Fruit fly (Drosophila melanogaster) whole organism, embryonic: ENCODE results near the gene RapGAP1.
A peak's percentile ranks its signal among the peaks of the same experiment; 100 is the strongest.

Experiments used
- Abd-B ChIP-seq: fragments of 200-800 bp; sonication (Bioruptor generic); optimal IDR thresholded peaks from 2 replicates; lab custom pipeline; 2018; ENCODE audit warnings: missing biosample characterization, mild to moderate bottlenecking, missing genetic modification characterization, moderate library complexity
- Adf1 ChIP-seq: fragments of 200-800 bp; sonication (Bioruptor generic); IDR thresholded peaks from 2 replicates; pipeline ENCODE4 v1.3.6; 2022; ENCODE audit warnings: missing biosample characterization, missing genetic modification characterization
- Aef1 ChIP-seq: fragments of 200-800 bp; sonication (Bioruptor generic); IDR thresholded peaks from 3 replicates; pipeline ENCODE4 v1.3.6; 2022; ENCODE audit warnings: missing biosample characterization, missing genetic modification characterization
- CG10209 ChIP-seq: fragments of 200-800 bp; sonication (Bioruptor generic); optimal IDR thresholded peaks from 3 replicates; lab custom pipeline; 2017; ENCODE audit warnings: missing biosample characterization, mild to moderate bottlenecking, missing genetic modification characterization, missing genetic modification reagents
- CG10979 ChIP-seq: fragments of 200-800 bp; sonication (Bioruptor generic); optimal IDR thresholded peaks from 2 replicates; lab custom pipeline; 2018; ENCODE audit warnings: missing biosample characterization, mild to moderate bottlenecking, missing genetic modification characterization, moderate library complexity
- CG12391 ChIP-seq: fragments of 200-800 bp; sonication (Bioruptor generic); optimal IDR thresholded peaks from 3 replicates; lab custom pipeline; 2018; ENCODE audit warnings: missing biosample characterization, mild to moderate bottlenecking, missing genetic modification characterization, moderate library complexity
- CG13287 ChIP-seq: fragments of 200-800 bp; sonication (Bioruptor generic); IDR thresholded peaks from 2 replicates; pipeline ENCODE4 v1.3.6; 2022; ENCODE audit warnings: missing biosample characterization, missing genetic modification characterization; ENCODE audit not compliant: partially characterized antibody
- CG14710 ChIP-seq: fragments of 200-800 bp; sonication (Bioruptor generic); optimal IDR thresholded peaks from 3 replicates; lab custom pipeline; 2019; ENCODE audit warnings: missing biosample characterization, mild to moderate bottlenecking, missing genetic modification characterization, moderate library complexity
- CG1529 ChIP-seq: fragments of 200-800 bp; sonication (Bioruptor generic); optimal IDR thresholded peaks from 3 replicates; lab custom pipeline; 2018; ENCODE audit warnings: missing biosample characterization, missing genetic modification characterization
- CG17829 ChIP-seq: fragments of 200-800 bp; optimal IDR thresholded peaks from 2 replicates; lab custom pipeline; 2019; ENCODE audit warnings: missing biosample characterization, mild to moderate bottlenecking, missing genetic modification characterization, moderate library complexity
- CG18476 ChIP-seq: fragments of 200-800 bp; sonication (Bioruptor generic); optimal IDR thresholded peaks from 2 replicates; lab custom pipeline; 2016; ENCODE audit warnings: missing biosample characterization, mild to moderate bottlenecking, missing genetic modification characterization
- CG2202 ChIP-seq: fragments of 200-800 bp; sonication (Bioruptor generic); optimal IDR thresholded peaks from 2 replicates; lab custom pipeline; 2018; ENCODE audit warnings: missing biosample characterization, mild to moderate bottlenecking, missing genetic modification characterization
- CG30020 ChIP-seq: fragments of 200-800 bp; optimal IDR thresholded peaks from 2 replicates; lab custom pipeline; 2019; ENCODE audit warnings: missing biosample characterization, mild to moderate bottlenecking, missing genetic modification characterization, moderate library complexity
- CG4820 ChIP-seq: fragments of 200-800 bp; sonication (Bioruptor generic); optimal IDR thresholded peaks from 3 replicates; lab custom pipeline; 2016; ENCODE audit warnings: missing biosample characterization, missing genetic modification characterization
- CG5245 ChIP-seq: fragments of 200-800 bp; sonication (Bioruptor generic); optimal IDR thresholded peaks from 3 replicates; lab custom pipeline; 2016; ENCODE audit warnings: missing biosample characterization, missing genetic modification characterization
- CG7839 ChIP-seq: fragments of 200-800 bp; sonication (Bioruptor generic); optimal IDR thresholded peaks from 3 replicates; lab custom pipeline; 2018; ENCODE audit warnings: missing biosample characterization, mild to moderate bottlenecking, missing genetic modification characterization, moderate library complexity
- CG8388 ChIP-seq: fragments of 200-800 bp; sonication (Bioruptor generic); optimal IDR thresholded peaks from 2 replicates; lab custom pipeline; 2019; ENCODE audit warnings: missing biosample characterization, mild to moderate bottlenecking, missing genetic modification characterization, moderate library complexity
- CG8924 ChIP-seq: fragments of 200-800 bp; optimal IDR thresholded peaks from 3 replicates; lab custom pipeline; 2019; ENCODE audit warnings: missing biosample characterization, mild to moderate bottlenecking, missing genetic modification characterization, moderate library complexity
- HLH3B ChIP-seq: fragments of 200-800 bp; sonication (Bioruptor generic); IDR thresholded peaks from 2 replicates; pipeline ENCODE4 v1.3.6; 2022; ENCODE audit warnings: missing biosample characterization, missing genetic modification characterization
- HLH4C ChIP-seq: fragments of 200-800 bp; sonication (Bioruptor generic); IDR thresholded peaks from 3 replicates; pipeline ENCODE4 v1.3.6; 2022; ENCODE audit warnings: missing biosample characterization, missing genetic modification characterization; ENCODE audit not compliant: partially characterized antibody
- Hsf ChIP-seq: fragments of 200-800 bp; sonication (Bioruptor generic); optimal IDR thresholded peaks from 3 replicates; lab custom pipeline; 2016; ENCODE audit warnings: missing biosample characterization, missing genetic modification characterization
- Max ChIP-seq: fragments of 200-800 bp; sonication (Bioruptor generic); optimal IDR thresholded peaks from 2 replicates; lab custom pipeline; 2016; ENCODE audit warnings: missing biosample characterization, mild to moderate bottlenecking, missing genetic modification characterization
- Oli ChIP-seq: fragments of 200-800 bp; sonication (Bioruptor generic); optimal IDR thresholded peaks from 2 replicates; lab custom pipeline; 2018; ENCODE audit warnings: missing biosample characterization, mild to moderate bottlenecking, missing genetic modification characterization, moderate library complexity
- Ssrp ChIP-seq: fragments of 200-800 bp; sonication (Bioruptor generic); optimal IDR thresholded peaks from 2 replicates; lab custom pipeline; 2018; ENCODE audit warnings: missing biosample characterization, mild to moderate bottlenecking, missing genetic modification characterization, moderate library complexity
- Usf ChIP-seq: fragments of 200-800 bp; sonication (Bioruptor generic); optimal IDR thresholded peaks from 2 replicates; lab custom pipeline; 2017; ENCODE audit warnings: missing genotype, missing biosample characterization, missing genetic modification characterization
- Xbp1 ChIP-seq: fragments of 200-800 bp; sonication (Bioruptor generic); optimal IDR thresholded peaks from 3 replicates; lab custom pipeline; 2016; ENCODE audit warnings: missing biosample characterization, mild to moderate bottlenecking, missing genetic modification characterization
- Xrp1 ChIP-seq: fragments of 200-800 bp; sonication (Bioruptor generic); IDR thresholded peaks from 2 replicates; pipeline ENCODE4 v1.3.6; 2022; ENCODE audit warnings: missing biosample characterization, missing genetic modification characterization
- al ChIP-seq: fragments of 200-800 bp; sonication (Bioruptor generic); IDR thresholded peaks from 2 replicates; pipeline ENCODE4 v1.3.6; 2022; ENCODE audit warnings: missing biosample characterization, missing genetic modification characterization
- ash1 ChIP-seq: fragments of 200-800 bp; sonication (Bioruptor generic); optimal IDR thresholded peaks from 2 replicates; lab custom pipeline; 2018; ENCODE audit warnings: missing biosample characterization, mild to moderate bottlenecking, missing genetic modification characterization
- az2 ChIP-seq: fragments of 200-800 bp; sonication (Bioruptor generic); optimal IDR thresholded peaks from 3 replicates; lab custom pipeline; 2016; ENCODE audit warnings: missing biosample characterization, missing genetic modification characterization
- bab2 ChIP-seq: fragments of 200-800 bp; sonication (Bioruptor generic); optimal IDR thresholded peaks from 2 replicates; lab custom pipeline; 2016; ENCODE audit warnings: missing biosample characterization, missing genetic modification characterization
- chinmo ChIP-seq: fragments of 200-800 bp; sonication (Bioruptor generic); IDR thresholded peaks from 4 replicates; pipeline ENCODE4 v1.3.6; 2022; ENCODE audit warnings: missing biosample characterization, missing genetic modification characterization; ENCODE audit not compliant: partially characterized antibody
- ci ChIP-seq: fragments of 200-800 bp; sonication (Bioruptor generic); IDR thresholded peaks from 3 replicates; pipeline ENCODE4 v1.3.6; 2022; ENCODE audit warnings: missing biosample characterization, missing genetic modification characterization
- dmrt11E ChIP-seq: fragments of 200-800 bp; sonication (Bioruptor generic); optimal IDR thresholded peaks from 3 replicates; lab custom pipeline; 2018; ENCODE audit warnings: missing biosample characterization, mild to moderate bottlenecking, missing genetic modification characterization, moderate library complexity
- dysf ChIP-seq: fragments of 200-800 bp; sonication (Bioruptor generic); IDR thresholded peaks from 3 replicates; pipeline ENCODE4 v1.3.6; 2022; ENCODE audit warnings: missing biosample characterization, missing genetic modification characterization
- ewg ChIP-seq: fragments of 200-800 bp; sonication (Bioruptor generic); optimal IDR thresholded peaks from 3 replicates; lab custom pipeline; 2017; ENCODE audit warnings: mild to moderate bottlenecking, missing biosample characterization, missing genetic modification reagents, missing genetic modification characterization
- fd96Cb ChIP-seq: fragments of 200-800 bp; sonication (Bioruptor generic); optimal IDR thresholded peaks from 2 replicates; lab custom pipeline; 2018; ENCODE audit warnings: missing biosample characterization, mild to moderate bottlenecking, missing genetic modification characterization, moderate library complexity
- hkb ChIP-seq, 2 experiments: fragments of 200-800 bp in 1 of 2; fragments of >200 bp in 1 of 2; sonication (Bioruptor generic) in 1 of 2; IDR thresholded peaks in 1 of 2; optimal IDR thresholded peaks in 1 of 2; 2 replicates each; pipeline versions ENCODE4 v1.3.6 to Lab custom; 2017 to 2022; ENCODE audit warnings: missing biosample characterization in 1 of 2, missing genetic modification characterization in 1 of 2
- lab ChIP-seq: fragments of 200-800 bp; sonication (Bioruptor generic); optimal IDR thresholded peaks from 3 replicates; lab custom pipeline; 2017; ENCODE audit warnings: missing biosample characterization, missing genetic modification characterization, mild to moderate bottlenecking, moderate library complexity, missing genetic modification reagents
- lola ChIP-seq, 3 experiments: fragments of >200 bp in 2 of 3; fragments of 200-800 bp in 1 of 3; sonication (Bioruptor generic) in 1 of 3; optimal IDR thresholded peaks; 2 replicates each; lab custom pipeline; 2017 to 2019; ENCODE audit warnings: missing biosample characterization in 3 of 3, missing genetic modification characterization in 3 of 3, mild to moderate bottlenecking in 1 of 3, moderate library complexity in 1 of 3
- rib ChIP-seq: fragments of 200-800 bp; sonication (Bioruptor generic); IDR thresholded peaks from 2 replicates; pipeline ENCODE4 v1.3.6; 2022; ENCODE audit warnings: missing biosample characterization, missing genetic modification characterization
- row ChIP-seq: fragments of 200-800 bp; sonication (Bioruptor generic); IDR thresholded peaks from 3 replicates; pipeline ENCODE4 v1.3.6; 2022; ENCODE audit warnings: missing biosample characterization, missing genetic modification characterization
- schlank ChIP-seq: fragments of 200-800 bp; sonication (Bioruptor generic); optimal IDR thresholded peaks from 2 replicates; lab custom pipeline; 2018; ENCODE audit warnings: missing biosample characterization, mild to moderate bottlenecking, missing genetic modification characterization
- sens ChIP-seq: fragments of 200-800 bp; sonication (Bioruptor generic); peaks from one replicate; lab custom pipeline; 2016; ENCODE audit warnings: missing biosample characterization, missing genetic modification characterization
- tin ChIP-seq: fragments of 200-800 bp; sonication (Bioruptor generic); optimal IDR thresholded peaks from 3 replicates; lab custom pipeline; 2016; ENCODE audit warnings: missing biosample characterization, missing genetic modification characterization
- trem ChIP-seq: fragments of 200-800 bp; optimal IDR thresholded peaks from 3 replicates; lab custom pipeline; 2019; ENCODE audit warnings: missing biosample characterization, mild to moderate bottlenecking, missing genetic modification characterization, moderate library complexity
- unpg ChIP-seq: fragments of 200-800 bp; sonication (Bioruptor generic); optimal IDR thresholded peaks from 3 replicates; lab custom pipeline; 2018; ENCODE audit warnings: missing biosample characterization, mild to moderate bottlenecking, missing genetic modification characterization, moderate library complexity
- vvl ChIP-seq: fragments of 200-800 bp; sonication (Bioruptor generic); IDR thresholded peaks from 2 replicates; pipeline ENCODE4 v1.3.6; 2022; ENCODE audit warnings: missing biosample characterization, missing genetic modification characterization
- zfh1 ChIP-seq: fragments of 200-800 bp; sonication (Bioruptor generic); IDR thresholded peaks from 3 replicates; pipeline ENCODE4 v1.3.6; 2022; ENCODE audit warnings: missing biosample characterization, missing genetic modification characterization

RapGAP1 gene

DNA sequence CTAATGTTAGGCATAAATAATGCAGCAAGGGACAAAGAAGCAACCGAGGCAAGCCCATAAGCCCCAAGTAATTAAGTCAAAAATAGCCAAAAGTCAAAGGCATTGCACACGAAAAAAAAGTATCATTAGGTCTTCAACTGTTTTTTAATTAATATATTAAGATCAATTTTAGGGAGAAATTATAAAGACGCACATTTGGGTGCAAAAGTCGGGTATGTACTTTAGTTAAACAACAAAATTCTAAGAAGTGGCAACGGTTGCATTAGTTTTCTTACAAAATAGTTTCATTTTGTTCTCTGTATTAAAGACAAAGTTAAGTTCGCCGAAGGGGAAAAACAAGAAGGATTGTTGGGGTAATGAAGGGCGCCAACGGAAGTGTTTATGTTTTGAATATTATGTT lies 12.2 kb downstream of the RapGAP1 start (continued):
- TF ChIP-seq chinmo (GFP tag; lab: Robert Waterston, UW) (no peak), Hsf (GFP tag; lab: Kevin White, UChicago) (peak; percentile 17), ewg (GFP tag; lab: Kevin White, UChicago) (peak; percentile 37), Ssrp (tag; lab: Kevin White, UChicago) (peak; percentile 52), hkb (optimal IDR thresholded peaks at IDR 0.05; lab: Kevin White, UChicago) (no peak), hkb (GFP tag; IDR thresholded peaks at IDR 0.05; lab: Robert Waterston, UW) (0 out of 2 replicates have a peak, but pooled peaks have one; percentile 29), CG13287 (GFP tag; lab: Robert Waterston, UW) (no peak), Aef1 (GFP tag; lab: Robert Waterston, UW) (no peak), tin (GFP tag; lab: Kevin White, UChicago) (peak; percentile 25), CG4820 (GFP tag; lab: Kevin White, UChicago) (peak; percentile 44), dysf (GFP tag; lab: Robert Waterston, UW) (peak; percentile 19; the same call in 1 of the 3 replicates), Max (no peak), rib (no peak), HLH4C (GFP tag; lab: Robert Waterston, UW) (no peak), Xbp1 (GFP tag; lab: Kevin White, UChicago) (peak; percentile 20), unpg (GFP tag; lab: Kevin White, UChicago) (peak; percentile 63), CG2202 (tag; lab: Kevin White, UChicago) (peak; percentile 28), trem (tag; lab: Kevin White, UChicago) (no peak), bab2 (no peak), Xrp1 (peak; percentile 58; the same call in 1 of the 2 replicates), lola (GFP tag; optimal IDR thresholded peaks at IDR 0.05; lab: Kevin White, UChicago) (peak in 1 of 3 experiments; percentile 35), ash1 (GFP tag; lab: Kevin White, UChicago) (no peak), CG12391 (tag; lab: Kevin White, UChicago) (peak; percentile 55), CG7839 (tag; lab: Kevin White, UChicago) (peak; percentile 31), sens (GFP tag; lab: Kevin White, UChicago) (peak; percentile 70), vvl (peak; percentile 42; the same call in 1 of the 2 replicates), CG8924 (peak; percentile 25), dmrt11E (tag; lab: Kevin White, UChicago) (peak; percentile 41), Adf1 (GFP tag; lab: Robert Waterston, UW) (no peak), lab (GFP tag; lab: Kevin White, UChicago) (peak; percentile 3), ci (0 out of 3 replicates have a peak, but pooled peaks have one; percentile 38), CG18476 (peak; percentile 21), zfh1 (GFP tag; lab: Robert Waterston, UW) (peak; percentile 75), al (GFP tag; lab: Robert Waterston, UW) (no peak), Abd-B (GFP tag; lab: Kevin White, UChicago) (no peak), CG17829 (tag; lab: Kevin White, UChicago) (peak; percentile 38), CG10979 (tag; lab: Kevin White, UChicago) (peak; percentile 62), Usf (GFP tag; lab: Kevin White, UChicago) (no peak), row (peak; percentile 55), CG8388 (GFP tag; lab: Kevin White, UChicago) (peak; percentile 60), fd96Cb (peak; percentile 25), CG1529 (GFP tag; lab: Kevin White, UChicago) (peak; percentile 26), Oli (peak; percentile 45), HLH3B (peak; percentile 29; the same call in 1 of the 2 replicates), CG10209 (peak; percentile 25), schlank (tag; lab: Kevin White, UChicago) (no peak), CG30020 (no peak), CG5245 (GFP tag; lab: Kevin White, UChicago) (peak; percentile 21), az2 (GFP tag; lab: Kevin White, UChicago) (peak; percentile 52), CG14710 (tag; lab: Kevin White, UChicago) (peak; percentile 41)
